Fruit fly (Drosophila melanogaster) whole organism, embryonic: ENCODE measurements around the gene CG9839.

Source experiments
- CG10321 ChIP-seq: fragments of 200-800 bp; sonication (Bioruptor generic); IDR thresholded peaks from 2 replicates; pipeline ENCODE4 v1.3.6; 2022; ENCODE audit warnings: missing biosample characterization, missing genetic modification characterization
- CG10366 ChIP-seq: fragments of 200-800 bp; sonication (Bioruptor generic); IDR thresholded peaks from 2 replicates; pipeline ENCODE4 v1.3.6; 2022; ENCODE audit warnings: missing biosample characterization, missing genetic modification characterization
- CG11085 ChIP-seq: fragments of 200-800 bp; sonication (Bioruptor generic); IDR thresholded peaks from 2 replicates; pipeline ENCODE4 v1.3.6; 2022; ENCODE audit warnings: missing biosample characterization, missing genetic modification characterization
- CG11456 ChIP-seq: fragments of 200-800 bp; sonication (Bioruptor generic); IDR thresholded peaks from 3 replicates; pipeline ENCODE4 v1.3.6; 2022; ENCODE audit warnings: missing biosample characterization, missing genetic modification characterization
- CG12236 ChIP-seq: fragments of 200-800 bp; sonication (Bioruptor generic); optimal IDR thresholded peaks from 2 replicates; lab custom pipeline; 2016; ENCODE audit warnings: missing biosample characterization, missing genetic modification characterization
- CG13624 ChIP-seq: fragments of 200-800 bp; sonication (Bioruptor generic); optimal IDR thresholded peaks from 2 replicates; lab custom pipeline; 2016; ENCODE audit warnings: missing biosample characterization, missing genetic modification characterization
- CG14014 ChIP-seq: fragments of 200-800 bp; sonication (Bioruptor generic); IDR thresholded peaks from 2 replicates; pipeline ENCODE4 v1.3.6; 2022; ENCODE audit warnings: missing biosample characterization, missing genetic modification characterization
- CG15011 ChIP-seq: fragments of 200-800 bp; sonication (Bioruptor generic); optimal IDR thresholded peaks from 3 replicates; lab custom pipeline; 2018; ENCODE audit warnings: missing biosample characterization, mild to moderate bottlenecking, missing genetic modification characterization
- CG16813 ChIP-seq: fragments of 200-800 bp; sonication (Bioruptor generic); IDR thresholded peaks from 3 replicates; pipeline ENCODE4 v1.3.6; 2022; ENCODE audit warnings: missing biosample characterization, missing genetic modification characterization; ENCODE audit not compliant: partially characterized antibody
- CG18476 ChIP-seq: fragments of 200-800 bp; sonication (Bioruptor generic); optimal IDR thresholded peaks from 2 replicates; lab custom pipeline; 2016; ENCODE audit warnings: missing biosample characterization, mild to moderate bottlenecking, missing genetic modification characterization
- CG18619 ChIP-seq: fragments of 200-800 bp; sonication (Bioruptor generic); optimal IDR thresholded peaks from 3 replicates; lab custom pipeline; 2017; ENCODE audit warnings: missing biosample characterization, mild to moderate bottlenecking, missing genetic modification characterization
- CG30431 ChIP-seq: fragments of 200-800 bp; sonication (Bioruptor generic); optimal IDR thresholded peaks from 2 replicates; lab custom pipeline; 2017; ENCODE audit warnings: missing biosample characterization, missing genetic modification characterization
- CG3838 ChIP-seq: fragments of 200-800 bp; sonication (Bioruptor generic); optimal IDR thresholded peaks from 3 replicates; lab custom pipeline; 2016; ENCODE audit warnings: missing biosample characterization, missing genetic modification characterization
- CG4707 ChIP-seq: fragments of 200-800 bp; sonication (Bioruptor generic); optimal IDR thresholded peaks from 2 replicates; lab custom pipeline; 2018; ENCODE audit warnings: missing biosample characterization, mild to moderate bottlenecking, missing genetic modification characterization, moderate library complexity
- CG6175 ChIP-seq: fragments of 200-800 bp; sonication (Bioruptor generic); IDR thresholded peaks from 3 replicates; pipeline ENCODE4 v1.3.6; 2022; ENCODE audit warnings: missing biosample characterization, missing genetic modification characterization
- CG6689 ChIP-seq: fragments of 200-800 bp; sonication (Bioruptor generic); IDR thresholded peaks from 2 replicates; pipeline ENCODE4 v1.3.6; 2022; ENCODE audit warnings: missing biosample characterization, missing genetic modification characterization
- CG6813 ChIP-seq: fragments of 200-800 bp; sonication (Bioruptor generic); optimal IDR thresholded peaks from 2 replicates; lab custom pipeline; 2017; ENCODE audit warnings: missing biosample characterization, missing genetic modification characterization, mild to moderate bottlenecking, moderate library complexity, missing genetic modification reagents
- CG7372 ChIP-seq: fragments of 200-800 bp; sonication (Bioruptor generic); IDR thresholded peaks from 2 replicates; pipeline ENCODE4 v1.3.6; 2022; ENCODE audit warnings: missing biosample characterization, missing genetic modification characterization
- CG9215 ChIP-seq: fragments of 200-800 bp; sonication (Bioruptor generic); IDR thresholded peaks from 2 replicates; pipeline ENCODE4 v1.3.6; 2022; ENCODE audit warnings: missing biosample characterization, missing genetic modification characterization
- CHES-1-like ChIP-seq: fragments of 200-800 bp; sonication (Bioruptor generic); optimal IDR thresholded peaks from 2 replicates; lab custom pipeline; 2016; ENCODE audit warnings: missing biosample characterization, missing genetic modification characterization
- Chrac-16 ChIP-seq: fragments of 200-800 bp; sonication (Bioruptor generic); optimal IDR thresholded peaks from 3 replicates; lab custom pipeline; 2016; ENCODE audit warnings: missing biosample characterization, missing genetic modification characterization
- Dbx ChIP-seq: fragments of 200-800 bp; sonication (Bioruptor generic); IDR thresholded peaks from 3 replicates; pipeline ENCODE4 v1.3.6; 2022; ENCODE audit warnings: missing biosample characterization, missing genetic modification characterization
- ERR ChIP-seq: fragments of 200-800 bp; sonication (Bioruptor generic); optimal IDR thresholded peaks from 2 replicates; lab custom pipeline; 2016; ENCODE audit warnings: missing biosample characterization, missing genetic modification characterization
- Hey ChIP-seq: fragments of 200-800 bp; sonication (Bioruptor generic); optimal IDR thresholded peaks from 3 replicates; lab custom pipeline; 2018; ENCODE audit warnings: missing biosample characterization, mild to moderate bottlenecking, missing genetic modification characterization
- HmgZ ChIP-seq: fragments of 200-800 bp; sonication (Bioruptor generic); optimal IDR thresholded peaks from 2 replicates; lab custom pipeline; 2018; ENCODE audit warnings: missing biosample characterization, mild to moderate bottlenecking, missing genetic modification characterization
- Lim3 ChIP-seq: fragments of 200-800 bp; sonication (Bioruptor generic); IDR thresholded peaks from 2 replicates; pipeline ENCODE4 v1.3.6; 2022; ENCODE audit warnings: missing biosample characterization, missing genetic modification characterization
- NFAT ChIP-seq: fragments of 200-800 bp; sonication (Bioruptor generic); IDR thresholded peaks from 2 replicates; pipeline ENCODE4 v1.3.6; 2022; ENCODE audit warnings: missing biosample characterization, missing genetic modification characterization
- Nf-YB ChIP-seq: fragments of 200-800 bp; sonication (Bioruptor generic); optimal IDR thresholded peaks from 3 replicates; lab custom pipeline; 2019; ENCODE audit warnings: missing biosample characterization, mild to moderate bottlenecking, missing genetic modification characterization, moderate library complexity
- Nf-YC ChIP-seq: fragments of 200-800 bp; optimal IDR thresholded peaks from 3 replicates; lab custom pipeline; 2019; ENCODE audit warnings: missing biosample characterization, mild to moderate bottlenecking, missing genetic modification characterization, moderate library complexity
- PHDP ChIP-seq: fragments of 200-800 bp; sonication (Bioruptor generic); optimal IDR thresholded peaks from 3 replicates; lab custom pipeline; 2018; ENCODE audit warnings: missing biosample characterization, mild to moderate bottlenecking, missing genetic modification characterization, moderate library complexity
- Spps ChIP-seq: fragments of 200-800 bp; sonication (Bioruptor generic); optimal IDR thresholded peaks from 2 replicates; lab custom pipeline; 2018; ENCODE audit warnings: missing biosample characterization, mild to moderate bottlenecking, missing genetic modification characterization
- Ssrp ChIP-seq: fragments of 200-800 bp; sonication (Bioruptor generic); optimal IDR thresholded peaks from 2 replicates; lab custom pipeline; 2018; ENCODE audit warnings: missing biosample characterization, mild to moderate bottlenecking, missing genetic modification characterization, moderate library complexity
- ac ChIP-seq: fragments of 200-800 bp; sonication (Bioruptor generic); optimal IDR thresholded peaks from 3 replicates; lab custom pipeline; 2017; ENCODE audit warnings: missing biosample characterization, mild to moderate bottlenecking, missing genetic modification characterization
- ase ChIP-seq: fragments of 200-800 bp; sonication (Bioruptor generic); IDR thresholded peaks from 3 replicates; pipeline ENCODE4 v1.3.6; 2022; ENCODE audit warnings: missing biosample characterization, missing genetic modification characterization
- bab2 ChIP-seq: fragments of 200-800 bp; sonication (Bioruptor generic); optimal IDR thresholded peaks from 2 replicates; lab custom pipeline; 2016; ENCODE audit warnings: missing biosample characterization, missing genetic modification characterization
- cato ChIP-seq: fragments of 200-800 bp; sonication (Bioruptor generic); optimal IDR thresholded peaks from 2 replicates; lab custom pipeline; 2016; ENCODE audit warnings: missing biosample characterization, missing genetic modification characterization, borderline replicate concordance
- chif ChIP-seq, 2 experiments: fragments of 200-800 bp; sonication (Bioruptor generic); optimal IDR thresholded peaks; 3 replicates each; lab custom pipeline; 2016; ENCODE audit warnings: missing biosample characterization in 2 of 2, missing genetic modification characterization in 2 of 2
- croc ChIP-seq: fragments of 200-800 bp; sonication (Bioruptor generic); conservative IDR thresholded peaks from 3 replicates; pipeline ENCODE4 v1.3.6; 2022; ENCODE audit warnings: missing biosample characterization, missing genetic modification characterization
- danr ChIP-seq: fragments of 200-800 bp; sonication (Bioruptor generic); IDR thresholded peaks from 2 replicates; pipeline ENCODE4 v1.3.6; 2022; ENCODE audit warnings: missing biosample characterization, missing genetic modification characterization
- fru ChIP-seq: fragments of >200 bp; optimal IDR thresholded peaks from 2 replicates; lab custom pipeline; 2017
- grn ChIP-seq: fragments of 200-800 bp; sonication (Bioruptor generic); optimal IDR thresholded peaks from 3 replicates; lab custom pipeline; 2017; ENCODE audit warnings: missing biosample characterization, missing genetic modification characterization
- gt ChIP-seq: fragments of 200-800 bp; sonication (Bioruptor generic); IDR thresholded peaks from 2 replicates; pipeline ENCODE4 v1.3.6; 2022; ENCODE audit warnings: missing biosample characterization, missing genetic modification characterization
- insv ChIP-seq, 2 experiments: fragments of 200-800 bp; sonication (Bioruptor generic); optimal IDR thresholded peaks; 3 replicates each; lab custom pipeline; 2016 to 2018; ENCODE audit warnings: missing biosample characterization in 2 of 2, missing genetic modification characterization in 2 of 2
- jumu ChIP-seq: fragments of 200-800 bp; sonication (Bioruptor generic); optimal IDR thresholded peaks from 3 replicates; lab custom pipeline; 2016; ENCODE audit warnings: missing biosample characterization, missing genetic modification characterization
- kay ChIP-seq: fragments of 200-800 bp; sonication (Bioruptor generic); optimal IDR thresholded peaks from 2 replicates; lab custom pipeline; 2016; ENCODE audit warnings: missing biosample characterization, missing genetic modification characterization
- mld ChIP-seq: fragments of 200-800 bp; sonication (Bioruptor generic); IDR thresholded peaks from 3 replicates; pipeline ENCODE4 v1.3.6; 2022; ENCODE audit warnings: missing biosample characterization, missing genetic modification characterization; ENCODE audit not compliant: partially characterized antibody
- nau ChIP-seq: fragments of 200-800 bp; sonication (Bioruptor generic); optimal IDR thresholded peaks from 3 replicates; lab custom pipeline; 2017; ENCODE audit warnings: missing biosample characterization, mild to moderate bottlenecking, missing genetic modification characterization, missing genetic modification reagents
- otp ChIP-seq: fragments of 200-800 bp; sonication (Bioruptor generic); IDR thresholded peaks from 3 replicates; pipeline ENCODE4, ENCODE4 v1.3.6; 2022; ENCODE audit warnings: missing biosample characterization, missing genetic modification characterization
- toy ChIP-seq: fragments of 200-800 bp; sonication (Bioruptor generic); IDR thresholded peaks from 2 replicates; pipeline ENCODE4 v1.3.6; 2022; ENCODE audit warnings: missing biosample characterization, missing genetic modification characterization
- tx ChIP-seq: fragments of 200-800 bp; sonication (Bioruptor generic); optimal IDR thresholded peaks from 2 replicates; lab custom pipeline; 2016; ENCODE audit warnings: missing biosample characterization, missing genetic modification characterization
- zen2 ChIP-seq: fragments of 200-800 bp; sonication (Bioruptor generic); IDR thresholded peaks from 3 replicates; pipeline ENCODE4 v1.3.6; 2022; ENCODE audit warnings: missing biosample characterization, missing genetic modification characterization; ENCODE audit not compliant: partially characterized antibody
- zfh1 ChIP-seq: fragments of 200-800 bp; sonication (Bioruptor generic); IDR thresholded peaks from 3 replicates; pipeline ENCODE4 v1.3.6; 2022; ENCODE audit warnings: missing biosample characterization, missing genetic modification characterization

Gene CG9839

DNA sequence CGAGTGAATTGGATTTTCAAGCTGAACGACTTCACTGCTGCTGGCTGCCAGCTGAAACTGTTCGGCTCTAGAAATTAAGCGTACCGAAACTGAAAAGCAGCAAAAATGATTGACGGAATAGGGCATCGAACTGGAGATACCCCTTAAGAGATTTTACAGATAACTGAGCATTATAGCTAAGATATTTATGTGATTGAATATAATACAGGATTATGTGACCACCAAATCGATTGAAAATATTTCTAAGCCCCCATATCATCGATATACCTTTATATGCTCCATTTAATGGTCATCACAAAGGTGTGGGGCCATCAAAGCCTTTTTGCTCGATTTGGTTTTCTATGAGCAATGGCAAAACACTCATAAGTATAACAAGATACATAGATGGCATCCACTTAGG is 20.8 kb downstream of the CG9839 start (continued):
- TF ChIP-seq jumu (GFP tag; lab: Kevin White, UChicago) (peak; percentile 25), nau (GFP tag; lab: Kevin White, UChicago) (no peak), CG10321 (GFP tag; lab: Robert Waterston, UW) (no peak), mld (GFP tag; lab: Robert Waterston, UW) (no peak), tx (GFP tag; lab: Kevin White, UChicago) (peak; percentile 41), CG10366 (GFP tag; lab: Robert Waterston, UW) (peak; percentile 24; the same call in 1 of the 2 replicates), CG12236 (no peak), CG18619 (GFP tag; lab: Kevin White, UChicago) (peak; percentile 8), CG3838 (GFP tag; lab: Kevin White, UChicago) (no peak), CG6689 (GFP tag; lab: Robert Waterston, UW) (peak; percentile 35; the same call in 1 of the 2 replicates), Spps (tag; lab: Kevin White, UChicago) (no peak), CG14014 (GFP tag; lab: Robert Waterston, UW) (peak; percentile 66; the same call in 1 of the 2 replicates), croc (GFP tag; lab: Robert Waterston, UW) (no peak), ase (GFP tag; lab: Robert Waterston, UW) (no peak), zfh1 (peak; percentile 63; the same call in 2 of the 3 replicates), CG6175 (no peak), insv (GFP tag; optimal IDR thresholded peaks at IDR 0.05; lab: Kevin White, UChicago) (no peak), toy (GFP tag; lab: Robert Waterston, UW) (no peak), bab2 (no peak), otp (peak; percentile 36; the same call in 1 of the 3 replicates), gt (GFP tag; lab: Robert Waterston, UW) (no peak), fru (lab: Kevin White, UChicago) (no peak), CG18476 (GFP tag; lab: Kevin White, UChicago) (peak; percentile 3), CG4707 (GFP tag; lab: Kevin White, UChicago) (no peak), CG7372 (GFP tag; lab: Robert Waterston, UW) (peak; percentile 25; the same call in 1 of the 2 replicates), Nf-YC (tag; lab: Kevin White, UChicago) (no peak), PHDP (tag; lab: Kevin White, UChicago) (no peak), danr (no peak), CG30431 (GFP tag; lab: Kevin White, UChicago) (no peak), CG15011 (GFP tag; lab: Kevin White, UChicago) (no peak), cato (no peak), Dbx (GFP tag; lab: Robert Waterston, UW) (peak; percentile 51; the same call in 2 of the 3 replicates), CHES-1-like (GFP tag; lab: Kevin White, UChicago) (no peak), CG11456 (GFP tag; lab: Robert Waterston, UW) (peak; percentile 70; the same call in 1 of the 3 replicates), CG9215 (peak; percentile 35; the same call in 1 of the 2 replicates), zen2 (GFP tag; lab: Robert Waterston, UW) (no peak), Lim3 (no peak), grn (GFP tag; lab: Kevin White, UChicago) (no peak), Nf-YB (GFP tag; lab: Kevin White, UChicago) (no peak), Hey (tag; lab: Kevin White, UChicago) (no peak), ERR (GFP tag; lab: Kevin White, UChicago) (no peak), kay (GFP tag; lab: Kevin White, UChicago) (no peak), HmgZ (tag; lab: Kevin White, UChicago) (no peak), CG6813 (peak; percentile 17), CG13624 (GFP tag; lab: Kevin White, UChicago) (no peak), Chrac-16 (peak; percentile 28), CG16813 (GFP tag; lab: Robert Waterston, UW) (no peak), CG11085 (GFP tag; lab: Robert Waterston, UW) (no peak), Ssrp (tag; lab: Kevin White, UChicago) (peak; percentile 30), ac (no peak), NFAT (GFP tag; lab: Robert Waterston, UW) (peak; percentile 52; the same call in 1 of the 2 replicates), chif (GFP tag; optimal IDR thresholded peaks at IDR 0.05; lab: Kevin White, UChicago) (peak in 1 of 2 experiments; percentile 54)
